Worm (Caenorhabditis elegans): ENCODE measurements around the gene JC8.4.

ce11 chrIV:13221657-13222056, 21.8 kb upstream of the JC8.4 start, which contains the start of gene C48D1.5:
- TF ChIP-seq unc-62 (GFP tag; optimal IDR thresholded peaks at IDR 0.05) (no peak), ets-5 (GFP tag; IDR thresholded peaks at IDR 0.05) (no peak), ztf-11 (tag; optimal IDR thresholded peaks at IDR 0.05) (no peak)

Measured in whole organism, L1 larva.